Worm (Caenorhabditis elegans) whole organism, mixed stage, embryonic: ENCODE data around the gene lmbr-1.

ENCODE experiments used
- M03D4.4 ChIP-seq: sonication (generic microtip); optimal IDR thresholded peaks from 2 replicates; lab custom pipeline; 2017; ENCODE audit warnings: mild to moderate bottlenecking, missing genetic modification characterization, missing compliant biosample characterization
- bed-3 ChIP-seq: fragments of 200-800 bp; sonication (Bioruptor generic); optimal IDR thresholded peaks from 3 replicates; lab custom pipeline; 2018; ENCODE audit warnings: mild to moderate bottlenecking, missing genetic modification characterization, moderate library complexity, missing compliant biosample characterization
- blmp-1 ChIP-seq: fragments of 150-350 bp; optimal IDR thresholded peaks from 2 replicates; lab custom pipeline; 2014; ENCODE audit warnings: missing biosample characterization, missing genetic modification characterization
- ceh-39 ChIP-seq: fragments of 150-350 bp; optimal IDR thresholded peaks from 2 replicates; lab custom pipeline; 2014; ENCODE audit warnings: missing biosample characterization, missing genetic modification characterization
- ceh-43 ChIP-seq: fragments of 200-800 bp; sonication (Bioruptor generic); optimal IDR thresholded peaks from 2 replicates; lab custom pipeline; 2018; ENCODE audit warnings: mild to moderate bottlenecking, missing genetic modification characterization, moderate library complexity, missing compliant biosample characterization
- ceh-83 ChIP-seq: fragments of 200-800 bp; sonication (Bioruptor generic); optimal IDR thresholded peaks from 2 replicates; lab custom pipeline; 2018; ENCODE audit warnings: mild to moderate bottlenecking, missing genetic modification characterization, missing compliant biosample characterization
- ces-1 ChIP-seq: fragments of 150-350 bp; optimal IDR thresholded peaks from 2 replicates; lab custom pipeline; 2014; ENCODE audit warnings: missing biosample characterization, missing genetic modification reagents, missing genetic modification characterization
- cnd-1 ChIP-seq: fragments of 200-800 bp; sonication (Bioruptor generic); optimal IDR thresholded peaks from 2 replicates; lab custom pipeline; 2018; ENCODE audit warnings: mild to moderate bottlenecking, missing genetic modification characterization, missing compliant biosample characterization
- drap-1 ChIP-seq: fragments of 200-800 bp; sonication (Bioruptor generic); optimal IDR thresholded peaks from 3 replicates; lab custom pipeline; 2018; ENCODE audit warnings: mild to moderate bottlenecking, missing genetic modification characterization, missing compliant biosample characterization
- elt-3 ChIP-seq: fragments of 150-350 bp; optimal IDR thresholded peaks from 2 replicates; lab custom pipeline; 2014; ENCODE audit warnings: missing biosample characterization, missing genetic modification characterization
- flh-1 ChIP-seq: fragments of 200-800 bp; sonication (Bioruptor generic); optimal IDR thresholded peaks from 2 replicates; lab custom pipeline; 2018; ENCODE audit warnings: mild to moderate bottlenecking, missing genetic modification characterization, moderate library complexity, missing compliant biosample characterization
- ham-2 ChIP-seq: fragments of 200-800 bp; sonication (Bioruptor generic); optimal IDR thresholded peaks from 2 replicates; lab custom pipeline; 2018; ENCODE audit warnings: mild to moderate bottlenecking, missing genetic modification characterization, missing compliant biosample characterization
- hlh-1 ChIP-seq: fragments of 150-350 bp; optimal IDR thresholded peaks from 2 replicates; lab custom pipeline; 2014; ENCODE audit warnings: missing biosample characterization, missing genetic modification reagents, missing genetic modification characterization
- lin-13 ChIP-seq: fragments of 150-350 bp; optimal IDR thresholded peaks from 2 replicates; lab custom pipeline; 2014; ENCODE audit warnings: missing biosample characterization, missing genetic modification characterization
- lin-32 ChIP-seq: fragments of 200-800 bp; sonication (Bioruptor generic); optimal IDR thresholded peaks from 2 replicates; lab custom pipeline; 2018; ENCODE audit warnings: mild to moderate bottlenecking, missing genetic modification characterization, missing compliant biosample characterization
- lsy-2 ChIP-seq: fragments of 150-350 bp; optimal IDR thresholded peaks from 2 replicates; lab custom pipeline; 2014; ENCODE audit warnings: missing biosample characterization, missing genetic modification characterization
- mep-1 ChIP-seq: fragments of 150-350 bp; optimal IDR thresholded peaks from 2 replicates; lab custom pipeline; 2017; ENCODE audit warnings: missing biosample characterization, missing genetic modification reagents, missing genetic modification characterization, inconsistent platforms
- mls-2 ChIP-seq: sonication (generic microtip); optimal IDR thresholded peaks from 2 replicates; lab custom pipeline; 2016; ENCODE audit warnings: mild to moderate bottlenecking, missing genetic modification characterization, moderate library complexity, missing compliant biosample characterization
- nhr-12 ChIP-seq: fragments of 150-350 bp; optimal IDR thresholded peaks from 2 replicates; lab custom pipeline; 2014; ENCODE audit warnings: missing biosample characterization, missing genetic modification characterization
- nhr-2 ChIP-seq: fragments of 150-350 bp; optimal IDR thresholded peaks from 2 replicates; lab custom pipeline; 2014; ENCODE audit warnings: missing biosample characterization, missing genetic modification characterization
- nhr-237 ChIP-seq: fragments of 150-350 bp; optimal IDR thresholded peaks from 2 replicates; lab custom pipeline; 2014; ENCODE audit warnings: missing biosample characterization, missing genetic modification characterization
- nhr-28 ChIP-seq: fragments of 150-350 bp; optimal IDR thresholded peaks from 2 replicates; lab custom pipeline; 2014; ENCODE audit warnings: missing biosample characterization, missing genetic modification characterization
- nhr-76 ChIP-seq: sonication (generic microtip); optimal IDR thresholded peaks from 2 replicates; lab custom pipeline; 2017; ENCODE audit warnings: missing biosample characterization, missing genetic modification characterization
- pha-4 ChIP-seq: fragments of 150-350 bp; optimal IDR thresholded peaks from 2 replicates; lab custom pipeline; 2018; ENCODE audit warnings: missing biosample characterization, missing genetic modification reagents, missing genetic modification characterization
- sem-2 ChIP-seq: fragments of 200-800 bp; sonication (Bioruptor generic); optimal IDR thresholded peaks from 2 replicates; lab custom pipeline; 2018; ENCODE audit warnings: mild to moderate bottlenecking, missing genetic modification characterization, missing compliant biosample characterization
- sptf-1 ChIP-seq: sonication (generic microtip); optimal IDR thresholded peaks from 2 replicates; lab custom pipeline; 2017; ENCODE audit warnings: mild to moderate bottlenecking, missing genetic modification characterization, moderate library complexity, missing compliant biosample characterization
- tbx-8 ChIP-seq: fragments of 200-800 bp; sonication (Bioruptor generic); optimal IDR thresholded peaks from 2 replicates; lab custom pipeline; 2018; ENCODE audit warnings: mild to moderate bottlenecking, missing genetic modification characterization, moderate library complexity, missing compliant biosample characterization
- unc-120 ChIP-seq: sonication (generic microtip); optimal IDR thresholded peaks from 2 replicates; lab custom pipeline; 2017; ENCODE audit warnings: missing genetic modification characterization, missing compliant biosample characterization; ENCODE audit not compliant: poor library complexity, severe bottlenecking
- unc-39 ChIP-seq: fragments of 150-350 bp; optimal IDR thresholded peaks from 2 replicates; lab custom pipeline; 2014; ENCODE audit warnings: missing biosample characterization, missing genetic modification characterization
- unc-62 ChIP-seq: fragments of 150-350 bp; optimal IDR thresholded peaks from 2 replicates; lab custom pipeline; 2014; ENCODE audit warnings: missing biosample characterization, missing genetic modification reagents, missing genetic modification characterization
- zip-8 ChIP-seq: fragments of 150-350 bp; optimal IDR thresholded peaks from 2 replicates; lab custom pipeline; 2014; ENCODE audit warnings: missing biosample characterization, missing genetic modification characterization
- ztf-11 ChIP-seq: fragments of 150-350 bp; optimal IDR thresholded peaks from 2 replicates; lab custom pipeline; 2014; ENCODE audit warnings: missing biosample characterization, missing genetic modification characterization

The lmbr-1 gene

DNA sequence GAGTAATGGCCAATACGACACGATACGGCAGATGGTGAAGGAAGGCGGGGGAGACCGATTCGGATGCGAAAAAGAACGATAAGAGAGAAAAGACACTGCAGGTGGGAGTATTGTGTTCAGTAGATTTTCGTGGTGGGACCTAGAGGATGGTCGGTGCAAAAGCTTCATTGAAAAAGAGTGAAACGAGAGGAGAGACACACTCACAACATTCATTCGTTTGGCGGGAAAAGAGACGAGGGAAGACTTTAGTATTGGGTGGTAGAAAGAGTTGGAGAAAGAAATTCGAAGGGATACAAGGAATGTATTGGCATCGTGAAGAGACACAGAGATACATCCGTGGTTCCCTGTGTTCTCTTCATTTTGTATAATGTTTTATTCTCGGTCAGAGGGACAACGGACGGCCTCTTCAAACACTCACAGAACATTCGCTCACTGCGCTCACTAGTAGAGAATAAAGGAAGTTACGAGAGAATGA, 15.6 kb upstream of the lmbr-1 start:
- peak; percentile 35 for TF ChIP-seq lsy-2 (tag; lab: Kevin White, UChicago)
- TF ChIP-seq hlh-1: peak; percentile 70
- TF ChIP-seq bed-3: no peak
- peak; percentile 33 for TF ChIP-seq pha-4
- peak; percentile 71 for TF ChIP-seq unc-62 (GFP tag; lab: Kevin White, UChicago)
- peak; percentile 47 for TF ChIP-seq lin-32
- peak; percentile 28 for TF ChIP-seq nhr-237
- peak; percentile 64 for TF ChIP-seq unc-120 (tag; lab: Kevin White, UChicago)
- no peak for TF ChIP-seq ham-2
- TF ChIP-seq nhr-76 (tag; lab: Kevin White, UChicago): no peak
- TF ChIP-seq ceh-43 (GFP tag; lab: Kevin White, UChicago): no peak
- peak; percentile 68 for TF ChIP-seq ces-1
- peak; percentile 48 for TF ChIP-seq mep-1 (tag; lab: Kevin White, UChicago)
- TF ChIP-seq cnd-1 (tag; lab: Kevin White, UChicago): peak; percentile 78
- no peak for TF ChIP-seq ceh-83 (GFP tag; lab: Kevin White, UChicago)
- peak; percentile 31 for TF ChIP-seq M03D4.4 (tag; lab: Kevin White, UChicago)
- no peak for TF ChIP-seq elt-3 (tag; lab: Kevin White, UChicago)
- TF ChIP-seq mls-2 (tag; lab: Kevin White, UChicago): peak; percentile 62
- no peak for TF ChIP-seq zip-8 (tag; lab: Kevin White, UChicago)

DNA sequence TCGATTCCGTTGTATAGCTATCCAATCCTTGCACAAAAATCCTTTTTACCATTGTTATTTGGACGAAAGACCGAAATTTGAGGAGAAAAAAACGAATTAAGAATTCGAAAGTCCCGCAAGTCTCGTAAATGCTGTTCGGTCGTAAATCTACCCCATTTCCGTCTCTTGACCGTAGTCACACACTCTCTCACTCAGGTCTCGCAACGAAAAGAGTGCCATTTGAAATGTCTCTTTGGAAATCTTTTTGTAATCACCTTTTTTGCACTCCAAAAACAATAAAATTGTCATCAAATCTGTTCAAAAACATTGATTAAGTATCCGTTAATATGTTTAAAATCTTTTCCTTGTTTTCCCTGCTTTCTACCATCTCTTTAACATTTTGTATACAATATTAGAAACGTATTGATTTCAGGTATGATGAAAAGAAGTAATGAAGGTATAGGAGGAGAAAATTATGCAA, 13.8 kb upstream of the lmbr-1 start, which contains the start of the genes R05D3.8 and rfp-1:
TSS of gene R05D3.8 (minus strand) at position 115 of the 460 bp plus-strand sequence.
TSS of gene rfp-1 (plus strand) at position 410 of the 460 bp plus-strand sequence.
- TF ChIP-seq nhr-12 (tag; lab: Kevin White, UChicago) (peak; percentile 11), nhr-237 (peak; percentile 75), mls-2 (tag; lab: Kevin White, UChicago) (no peak), lsy-2 (tag; lab: Kevin White, UChicago) (peak; percentile 96), elt-3 (tag; lab: Kevin White, UChicago) (no peak), unc-39 (tag; lab: Kevin White, UChicago) (no peak), ceh-39 (tag; lab: Kevin White, UChicago) (peak; percentile 59), nhr-2 (tag; lab: Kevin White, UChicago) (peak; percentile 23), unc-120 (tag; lab: Kevin White, UChicago) (peak; percentile 50), drap-1 (GFP tag; lab: Kevin White, UChicago) (no peak), nhr-28 (tag; lab: Kevin White, UChicago) (peak; percentile 13), mep-1 (tag; lab: Kevin White, UChicago) (peak; percentile 83), ces-1 (peak; percentile 65), lin-13 (no peak), pha-4 (peak; percentile 51), ceh-43 (GFP tag; lab: Kevin White, UChicago) (no peak), unc-62 (GFP tag; lab: Kevin White, UChicago) (peak; percentile 51), hlh-1 (peak; percentile 43), ham-2 (no peak)

DNA sequence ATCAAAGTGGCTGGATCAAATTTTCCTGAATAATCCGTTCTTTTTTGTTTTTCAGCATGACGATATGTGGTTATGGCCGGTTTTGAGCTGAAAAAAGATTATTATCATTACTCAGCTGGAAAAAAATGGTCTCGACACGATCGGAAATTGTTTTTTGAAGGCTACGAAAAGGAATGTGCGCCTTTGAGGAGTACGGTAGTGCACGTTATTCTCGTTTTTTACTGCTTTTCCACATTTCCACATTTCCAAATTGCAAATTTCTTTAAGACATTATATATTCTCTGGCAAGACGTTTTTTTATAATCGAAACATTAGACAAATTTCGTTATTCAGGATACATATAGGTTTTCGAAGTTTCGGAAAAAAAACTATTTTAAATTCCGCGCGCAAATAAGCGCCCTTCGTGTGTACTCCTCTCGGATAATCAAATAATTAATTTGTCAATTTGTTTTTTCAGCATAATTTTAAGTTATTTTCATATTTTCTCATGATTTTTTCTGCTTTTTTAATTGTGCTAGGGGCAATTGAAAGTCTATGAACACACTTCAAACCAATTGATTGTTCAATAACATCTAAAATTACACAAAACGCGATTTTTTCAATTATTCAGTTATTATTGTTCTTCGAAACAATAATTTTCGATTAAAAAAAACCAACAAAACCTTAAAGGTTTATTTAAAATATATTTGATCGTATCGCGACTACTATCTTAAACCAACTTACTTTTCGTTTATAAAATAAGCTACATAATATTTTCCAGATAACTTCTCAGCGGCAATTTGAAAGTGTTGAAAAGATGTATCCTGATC, 8.6 kb upstream of the lmbr-1 start, which contains the start of gene R05D3.3:
TSS of gene R05D3.3 (plus strand) at position 759 of the 809 bp plus-strand sequence.
- TF ChIP-seq blmp-1 (tag; lab: Kevin White, UChicago) (no peak), drap-1 (GFP tag; lab: Kevin White, UChicago) (no peak), unc-62 (GFP tag; lab: Kevin White, UChicago) (no peak), ceh-43 (GFP tag; lab: Kevin White, UChicago) (no peak), lsy-2 (tag; lab: Kevin White, UChicago) (no peak), sem-2 (GFP tag; lab: Kevin White, UChicago) (no peak), ham-2 (no peak), lin-13 (no peak), flh-1 (GFP tag; lab: Kevin White, UChicago) (no peak), ztf-11 (no peak), elt-3 (tag; lab: Kevin White, UChicago) (no peak), nhr-237 (no peak), hlh-1 (no peak), sptf-1 (tag; lab: Kevin White, UChicago) (no peak), ceh-39 (tag; lab: Kevin White, UChicago) (no peak), M03D4.4 (tag; lab: Kevin White, UChicago) (no peak), nhr-76 (tag; lab: Kevin White, UChicago) (no peak), tbx-8 (GFP tag; lab: Kevin White, UChicago) (no peak), mls-2 (tag; lab: Kevin White, UChicago) (no peak)
